Worm (Caenorhabditis elegans) whole organism, late embryonic: Measurements from ENCODE around the gene F16G10.14.

ENCODE experiments used
- C08G9.2 ChIP-seq: sonication (generic microtip); optimal IDR thresholded peaks from 2 replicates; lab custom pipeline; 2016; ENCODE audit warnings: mild to moderate bottlenecking, missing genetic modification characterization, moderate library complexity, missing compliant biosample characterization
- K09A11.1 ChIP-seq: sonication (generic microtip); optimal IDR thresholded peaks from 2 replicates; lab custom pipeline; 2017; ENCODE audit warnings: antibody characterized with exemption, mild to moderate bottlenecking, missing genetic modification characterization, missing compliant biosample characterization; ENCODE audit not compliant: insufficient read depth
- T23F11.4 ChIP-seq: fragments of 200-800 bp; sonication (Bioruptor generic); optimal IDR thresholded peaks from 2 replicates; lab custom pipeline; 2018; ENCODE audit warnings: mild to moderate bottlenecking, missing genetic modification characterization, missing compliant biosample characterization
- Y22D7AL.16 ChIP-seq: sonication (generic microtip); optimal IDR thresholded peaks from 2 replicates; lab custom pipeline; 2016; ENCODE audit warnings: missing genetic modification characterization, missing compliant biosample characterization
- ceh-14 ChIP-seq: sonication (generic microtip); optimal IDR thresholded peaks from 2 replicates; lab custom pipeline; 2016; ENCODE audit warnings: missing genotype, missing genetic modification characterization, missing compliant biosample characterization
- ceh-18 ChIP-seq: sonication (generic microtip); optimal IDR thresholded peaks from 2 replicates; lab custom pipeline; 2016; ENCODE audit warnings: missing genetic modification characterization, missing compliant biosample characterization
- ceh-19 ChIP-seq: fragments of 200-800 bp; sonication (Bioruptor generic); optimal IDR thresholded peaks from 2 replicates; lab custom pipeline; 2018; ENCODE audit warnings: mild to moderate bottlenecking, missing genetic modification characterization, missing compliant biosample characterization
- ceh-2 ChIP-seq: sonication (generic microtip); optimal IDR thresholded peaks from 2 replicates; lab custom pipeline; 2016; ENCODE audit warnings: missing genotype, missing genetic modification characterization, missing compliant biosample characterization
- ceh-30 ChIP-seq: fragments of 150-350 bp; optimal IDR thresholded peaks from 2 replicates; lab custom pipeline; 2014; ENCODE audit warnings: missing biosample characterization, missing genetic modification characterization
- ceh-34 ChIP-seq: sonication (generic microtip); optimal IDR thresholded peaks from 2 replicates; lab custom pipeline; 2016; ENCODE audit warnings: mild to moderate bottlenecking, missing genetic modification characterization, missing compliant biosample characterization
- ceh-45 ChIP-seq: fragments of 200-800 bp; sonication (Bioruptor generic); IDR thresholded peaks from 2 replicates; pipeline ENCODE4 v1.3.6; 2022; ENCODE audit warnings: missing genetic modification reagents, missing genetic modification characterization, missing compliant biosample characterization
- che-1 ChIP-seq: sonication (generic microtip); optimal IDR thresholded peaks from 2 replicates; lab custom pipeline; 2016; ENCODE audit warnings: mild to moderate bottlenecking, missing genetic modification characterization, missing compliant biosample characterization
- dmd-4 ChIP-seq: sonication (generic microtip); optimal IDR thresholded peaks from 2 replicates; lab custom pipeline; 2016; ENCODE audit warnings: borderline replicate concordance, missing genetic modification characterization, missing compliant biosample characterization
- dve-1 ChIP-seq: sonication (generic microtip); optimal IDR thresholded peaks from 2 replicates; lab custom pipeline; 2017; ENCODE audit warnings: antibody characterized with exemption, mild to moderate bottlenecking, missing genetic modification characterization, missing compliant biosample characterization
- elt-4 ChIP-seq: sonication (generic microtip); optimal IDR thresholded peaks from 2 replicates; lab custom pipeline; 2016; ENCODE audit warnings: missing genetic modification characterization, missing compliant biosample characterization
- eyg-1 ChIP-seq: sonication (generic microtip); optimal IDR thresholded peaks from 2 replicates; lab custom pipeline; 2016; ENCODE audit warnings: missing genotype, missing genetic modification characterization, missing compliant biosample characterization
- fax-1 ChIP-seq: sonication (generic microtip); optimal IDR thresholded peaks from 2 replicates; lab custom pipeline; 2016; ENCODE audit warnings: missing genotype, missing genetic modification characterization, missing compliant biosample characterization
- fkh-10 ChIP-seq: fragments of 150-350 bp; optimal IDR thresholded peaks from 2 replicates; lab custom pipeline; 2014; ENCODE audit warnings: missing biosample characterization, missing genetic modification reagents, missing genetic modification characterization
- fkh-6 ChIP-seq: sonication (generic microtip); optimal IDR thresholded peaks from 2 replicates; lab custom pipeline; 2016; ENCODE audit warnings: missing genetic modification characterization, missing compliant biosample characterization
- gmeb-2 ChIP-seq: sonication (generic microtip); optimal IDR thresholded peaks from 2 replicates; lab custom pipeline; 2016; ENCODE audit warnings: missing genetic modification characterization, inconsistent platforms, missing compliant biosample characterization
- hlh-13 ChIP-seq: fragments of 200-800 bp; sonication (Bioruptor generic); optimal IDR thresholded peaks from 2 replicates; lab custom pipeline; 2018; ENCODE audit warnings: mild to moderate bottlenecking, missing genetic modification characterization, missing compliant biosample characterization
- hlh-6 ChIP-seq: sonication (generic microtip); optimal IDR thresholded peaks from 2 replicates; lab custom pipeline; 2016; ENCODE audit warnings: missing genotype, missing genetic modification characterization, missing compliant biosample characterization
- lim-6 ChIP-seq: sonication (generic microtip); optimal IDR thresholded peaks from 2 replicates; lab custom pipeline; 2016; ENCODE audit warnings: missing genetic modification characterization, missing compliant biosample characterization
- lin-11 ChIP-seq: fragments of 200-800 bp; sonication (Bioruptor generic); optimal IDR thresholded peaks from 2 replicates; lab custom pipeline; 2018; ENCODE audit warnings: mild to moderate bottlenecking, missing genetic modification characterization, missing compliant biosample characterization
- madf-2 ChIP-seq: sonication (generic microtip); optimal IDR thresholded peaks from 2 replicates; lab custom pipeline; 2017; ENCODE audit warnings: missing genetic modification characterization, missing compliant biosample characterization
- nhr-11 ChIP-seq: fragments of 150-350 bp; optimal IDR thresholded peaks from 2 replicates; lab custom pipeline; 2014; ENCODE audit warnings: missing biosample characterization, missing genetic modification characterization
- npax-4 ChIP-seq: sonication (generic microtip); optimal IDR thresholded peaks from 2 replicates; lab custom pipeline; 2016; ENCODE audit warnings: missing genetic modification characterization, missing compliant biosample characterization
- pag-3 ChIP-seq: sonication (generic microtip); optimal IDR thresholded peaks from 2 replicates; lab custom pipeline; 2016; ENCODE audit warnings: missing compliant biosample characterization, missing genetic modification characterization, borderline replicate concordance
- pax-1 ChIP-seq: fragments of 150-350 bp; optimal IDR thresholded peaks from 2 replicates; lab custom pipeline; 2014; ENCODE audit warnings: missing biosample characterization, missing genetic modification characterization
- pha-2 ChIP-seq: sonication (generic microtip); optimal IDR thresholded peaks from 2 replicates; lab custom pipeline; 2017; ENCODE audit warnings: mild to moderate bottlenecking, missing genetic modification characterization, missing compliant biosample characterization
- pha-4 ChIP-seq: fragments of 150-350 bp; optimal IDR thresholded peaks from 2 replicates; lab custom pipeline; 2018; ENCODE audit warnings: missing biosample characterization, missing genetic modification reagents, missing genetic modification characterization
- pros-1 ChIP-seq: fragments of 150-350 bp; optimal IDR thresholded peaks from 2 replicates; lab custom pipeline; 2014; ENCODE audit warnings: missing biosample characterization, missing genetic modification reagents, missing genetic modification characterization
- ref-2 ChIP-seq: sonication (generic microtip); optimal IDR thresholded peaks from 2 replicates; lab custom pipeline; 2016; ENCODE audit warnings: missing genetic modification characterization, missing compliant biosample characterization
- rnt-1 ChIP-seq: sonication (generic microtip); optimal IDR thresholded peaks from 2 replicates; lab custom pipeline; 2016; ENCODE audit warnings: missing genetic modification characterization, missing compliant biosample characterization
- sdc-2 ChIP-seq: sonication (generic microtip); optimal IDR thresholded peaks from 2 replicates; lab custom pipeline; 2016; ENCODE audit warnings: missing genotype, missing genetic modification characterization, missing compliant biosample characterization
- sox-2 ChIP-seq: fragments of 200-800 bp; sonication (Bioruptor generic); IDR thresholded peaks from 2 replicates; pipeline ENCODE4 v1.3.6; 2022; ENCODE audit warnings: missing genetic modification reagents, missing genetic modification characterization, missing compliant biosample characterization
- syd-9 ChIP-seq: sonication (generic microtip); optimal IDR thresholded peaks from 2 replicates; lab custom pipeline; 2016; ENCODE audit warnings: mild to moderate bottlenecking, missing genetic modification characterization, moderate library complexity, missing compliant biosample characterization
- tbx-7 ChIP-seq: sonication (generic microtip); optimal IDR thresholded peaks from 2 replicates; lab custom pipeline; 2016; ENCODE audit warnings: missing genotype, missing genetic modification characterization, missing compliant biosample characterization
- ttx-3 ChIP-seq: sonication (generic microtip); optimal IDR thresholded peaks from 2 replicates; lab custom pipeline; 2016; ENCODE audit warnings: missing genetic modification reagents, missing genetic modification characterization, missing compliant biosample characterization
- unc-42 ChIP-seq: sonication (generic microtip); optimal IDR thresholded peaks from 2 replicates; lab custom pipeline; 2016; ENCODE audit warnings: missing genotype, missing genetic modification characterization, missing compliant biosample characterization
- zip-5 ChIP-seq: sonication (generic microtip); optimal IDR thresholded peaks from 2 replicates; lab custom pipeline; 2016; ENCODE audit warnings: missing genetic modification characterization, missing compliant biosample characterization

F16G10.14 gene

ce11 chrII:2398884-2399283, at the start of gene F16G10.14:
Gene F16G10.14, minus strand, starts transcription at chrII:2398984.
- TF ChIP-seq T23F11.4 (GFP tag; lab: Kevin White, UChicago), result no peak
- TF ChIP-seq pag-3, result no peak
- TF ChIP-seq syd-9 (tag; lab: Kevin White, UChicago), result no peak
- no peak for TF ChIP-seq zip-5 (tag; lab: Kevin White, UChicago)
- no peak for TF ChIP-seq hlh-6 (tag; lab: Kevin White, UChicago)
- no peak for TF ChIP-seq pax-1 (tag; lab: Kevin White, UChicago)
- no peak for TF ChIP-seq lin-11 (tag; lab: Kevin White, UChicago)
- no peak for TF ChIP-seq ref-2
- TF ChIP-seq sox-2 (GFP tag; lab: Robert Waterston, UW), result no peak
- no peak for TF ChIP-seq unc-42 (tag; lab: Kevin White, UChicago)
- TF ChIP-seq K09A11.1, result no peak
- no peak for TF ChIP-seq fkh-6 (tag; lab: Kevin White, UChicago)
- TF ChIP-seq npax-4, result no peak
- TF ChIP-seq Y22D7AL.16, result no peak
- no peak for TF ChIP-seq dve-1 (tag; lab: Kevin White, UChicago)
- TF ChIP-seq hlh-13 (GFP tag; lab: Kevin White, UChicago), result no peak
- no peak for TF ChIP-seq madf-2
- no peak for TF ChIP-seq gmeb-2 (tag; lab: Kevin White, UChicago)
- TF ChIP-seq pros-1, result no peak
- no peak for TF ChIP-seq ceh-14 (tag; lab: Kevin White, UChicago)

- no peak for TF ChIP-seq C08G9.2 (tag; lab: Kevin White, UChicago)
- no peak for TF ChIP-seq dmd-4
- TF ChIP-seq pha-2 (tag; lab: Kevin White, UChicago), result no peak
- no peak for TF ChIP-seq rnt-1 (tag; lab: Kevin White, UChicago)
- no peak for TF ChIP-seq ceh-14 (tag; lab: Kevin White, UChicago)
- no peak for TF ChIP-seq eyg-1 (tag; lab: Kevin White, UChicago)
- no peak for TF ChIP-seq fax-1 (tag; lab: Kevin White, UChicago)
- TF ChIP-seq elt-4, result no peak
- TF ChIP-seq ceh-18 (tag; lab: Kevin White, UChicago), result no peak
- TF ChIP-seq fkh-10 (GFP tag; lab: Kevin White, UChicago), result no peak
- no peak for TF ChIP-seq ceh-2 (tag; lab: Kevin White, UChicago)
- TF ChIP-seq che-1, result no peak
- no peak for TF ChIP-seq Y22D7AL.16
- no peak for TF ChIP-seq ttx-3 (tag; lab: Kevin White, UChicago)
- TF ChIP-seq K09A11.1, result no peak
- no peak for TF ChIP-seq ceh-30 (tag; lab: Kevin White, UChicago)
- TF ChIP-seq ceh-45 (GFP tag; lab: Robert Waterston, UW), result no peak
- no peak for TF ChIP-seq sdc-2
These were observed 47.9 kb upstream of the F16G10.14 start for ce11 chrII:2446727-2447126.

- TF ChIP-seq hlh-13 (GFP tag; lab: Kevin White, UChicago), result no peak
- TF ChIP-seq pha-4, result no peak
- no peak for TF ChIP-seq rnt-1 (tag; lab: Kevin White, UChicago)
- TF ChIP-seq nhr-11 (tag; lab: Kevin White, UChicago), result no peak
- no peak for TF ChIP-seq ceh-34 (tag; lab: Kevin White, UChicago)
- TF ChIP-seq ceh-45 (GFP tag; lab: Robert Waterston, UW), result no peak
- TF ChIP-seq lim-6 (tag; lab: Kevin White, UChicago), result no peak
- TF ChIP-seq tbx-7 (tag; lab: Kevin White, UChicago), result no peak
- TF ChIP-seq ceh-19 (GFP tag; lab: Kevin White, UChicago), result no peak
- TF ChIP-seq elt-4, result no peak
- TF ChIP-seq, all 69 proteins: peak for 0
These were observed 46.4 kb upstream of the F16G10.14 start for ce11 chrII:2445164-2445563.
